Worm (Caenorhabditis elegans): ENCODE measurements around the gene lfi-1.

lfi-1 gene

ce11 chrX:5024300-5024699 lies 47.7 kb downstream of the lfi-1 start, which contains the start of gene ZC449.1:
Gene ZC449.1, plus strand, starts transcription at chrX:5024420.
- TF ChIP-seq ztf-23 (GFP tag; IDR thresholded peaks at IDR 0.05): no peak
- no peak for TF ChIP-seq cog-1 (tag; optimal IDR thresholded peaks at IDR 0.05)
- no peak for TF ChIP-seq flt-1 (GFP tag; IDR thresholded peaks at IDR 0.05)
- TF ChIP-seq tab-1 (GFP tag; IDR thresholded peaks at IDR 0.05): no peak
- no peak for TF ChIP-seq med-1 (GFP tag; optimal IDR thresholded peaks at IDR 0.05; ENCODE audit: insufficient read depth)
- no peak for TF ChIP-seq klf-2 (GFP tag; conservative IDR thresholded peaks at IDR 0.05)
- no peak for TF ChIP-seq ztf-29 (GFP tag; IDR thresholded peaks at IDR 0.05)
- TF ChIP-seq T22C8.4 (GFP tag; IDR thresholded peaks at IDR 0.05): no peak
- no peak for TF ChIP-seq ref-1 (GFP tag; conservative IDR thresholded peaks at IDR 0.05)

ce11 chrX:5026461-5026860 lies 49.8 kb downstream of the lfi-1 start:
- TF ChIP-seq tab-1 (GFP tag; IDR thresholded peaks at IDR 0.05): no peak

ce11 chrX:5027923-5028592 lies 51.4 kb downstream of the lfi-1 start:
- TF ChIP-seq klf-2 (GFP tag; conservative IDR thresholded peaks at IDR 0.05) (no peak), tab-1 (GFP tag; IDR thresholded peaks at IDR 0.05) (no peak), ref-1 (GFP tag; conservative IDR thresholded peaks at IDR 0.05) (no peak), cog-1 (tag; optimal IDR thresholded peaks at IDR 0.05) (no peak), T22C8.4 (GFP tag; IDR thresholded peaks at IDR 0.05) (no peak), med-1 (GFP tag; optimal IDR thresholded peaks at IDR 0.05; ENCODE audit: insufficient read depth) (no peak), ztf-23 (GFP tag; IDR thresholded peaks at IDR 0.05) (no peak), flt-1 (GFP tag; IDR thresholded peaks at IDR 0.05) (no peak), ztf-29 (GFP tag; IDR thresholded peaks at IDR 0.05) (no peak)

- TF ChIP-seq ref-1 (GFP tag; conservative IDR thresholded peaks at IDR 0.05) (no peak), klf-2 (GFP tag; conservative IDR thresholded peaks at IDR 0.05) (no peak), ztf-29 (GFP tag; IDR thresholded peaks at IDR 0.05) (no peak), med-1 (GFP tag; optimal IDR thresholded peaks at IDR 0.05; ENCODE audit: insufficient read depth) (no peak), tab-1 (GFP tag; IDR thresholded peaks at IDR 0.05) (no peak), cog-1 (tag; optimal IDR thresholded peaks at IDR 0.05) (no peak), ztf-23 (GFP tag; IDR thresholded peaks at IDR 0.05) (no peak), flt-1 (GFP tag; IDR thresholded peaks at IDR 0.05) (no peak), T22C8.4 (GFP tag; IDR thresholded peaks at IDR 0.05) (no peak)
These were observed 51.9 kb downstream of the lfi-1 start for ce11 chrX:5028593-5028955.

DNA sequence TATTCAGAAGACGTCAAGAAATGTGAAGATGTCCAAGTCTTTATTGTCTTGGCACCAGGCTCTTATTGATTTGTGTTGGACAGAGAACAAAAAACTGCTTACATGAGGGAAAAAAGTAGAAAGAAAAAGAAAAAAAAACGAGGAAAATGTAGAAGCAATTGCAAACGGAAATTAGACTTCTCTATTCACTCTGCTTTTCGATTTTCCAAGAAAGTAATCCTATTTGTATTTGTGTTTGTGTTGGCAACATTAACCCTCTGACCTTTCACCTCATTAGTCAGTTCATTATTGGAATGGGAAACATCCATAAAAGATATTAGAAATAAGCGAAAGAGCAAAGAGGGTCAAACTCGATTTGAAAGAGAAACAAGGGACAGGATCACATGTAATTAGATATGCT lies 55.1 kb downstream of the lfi-1 start:
- TF ChIP-seq tab-1 (GFP tag; IDR thresholded peaks at IDR 0.05) (no peak), cog-1 (tag; optimal IDR thresholded peaks at IDR 0.05) (no peak), med-1 (GFP tag; optimal IDR thresholded peaks at IDR 0.05; ENCODE audit: insufficient read depth) (no peak), ref-1 (GFP tag; conservative IDR thresholded peaks at IDR 0.05) (no peak), flt-1 (GFP tag; IDR thresholded peaks at IDR 0.05) (no peak), klf-2 (GFP tag; conservative IDR thresholded peaks at IDR 0.05) (no peak), T22C8.4 (GFP tag; IDR thresholded peaks at IDR 0.05) (no peak), ztf-29 (GFP tag; IDR thresholded peaks at IDR 0.05) (no peak), ztf-23 (GFP tag; IDR thresholded peaks at IDR 0.05) (no peak)

DNA sequence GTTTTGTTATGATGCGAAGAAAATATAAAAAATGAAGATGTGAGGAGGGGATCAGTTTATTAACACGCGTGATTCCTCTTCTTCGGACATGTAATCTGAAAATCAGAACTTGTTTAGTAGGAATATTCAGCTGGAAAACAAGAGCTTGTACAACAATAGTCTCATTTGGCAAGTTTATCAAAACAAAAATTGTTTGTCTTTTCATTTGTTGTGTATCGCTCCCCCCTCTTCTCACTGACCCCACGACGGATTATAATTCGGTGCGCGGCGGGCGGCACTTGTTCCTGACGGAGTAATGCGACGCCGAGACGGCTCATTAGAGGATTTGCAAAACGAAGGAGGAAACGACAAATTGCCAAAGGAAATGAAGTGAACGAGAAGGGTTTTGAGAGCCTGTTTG lies 57.2 kb downstream of the lfi-1 start, which contains the start of gene ZC449.4:
ZC449.4 (minus strand) TSS at position 101 of the 400 bp plus-strand sequence.
- TF ChIP-seq ztf-29 (GFP tag; IDR thresholded peaks at IDR 0.05) (no peak), ztf-23 (GFP tag; IDR thresholded peaks at IDR 0.05) (no peak), tab-1 (GFP tag; IDR thresholded peaks at IDR 0.05) (no peak), cog-1 (tag; optimal IDR thresholded peaks at IDR 0.05) (peak; percentile 18), ref-1 (GFP tag; conservative IDR thresholded peaks at IDR 0.05) (no peak), med-1 (GFP tag; optimal IDR thresholded peaks at IDR 0.05; ENCODE audit: insufficient read depth) (no peak), flt-1 (GFP tag; IDR thresholded peaks at IDR 0.05) (no peak), klf-2 (GFP tag; conservative IDR thresholded peaks at IDR 0.05) (no peak)

DNA sequence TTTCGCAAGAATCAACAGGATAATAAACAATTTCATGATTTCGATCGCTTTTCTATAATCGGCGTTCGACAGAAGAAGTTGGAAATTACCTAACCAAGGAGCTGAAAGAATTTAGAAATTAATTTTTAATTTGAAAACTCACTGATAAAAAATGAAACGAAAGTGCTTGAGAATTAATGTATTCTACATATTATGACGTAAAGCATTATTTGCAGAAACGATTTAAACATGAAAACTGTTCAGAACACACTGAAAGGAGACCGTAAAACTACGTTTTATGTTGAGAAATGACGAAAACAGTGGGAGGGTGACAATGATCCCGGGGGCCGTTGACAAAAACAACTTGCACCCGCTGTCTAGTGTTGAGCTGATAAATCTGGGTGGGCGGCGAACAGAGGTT lies 61.0 kb downstream of the lfi-1 start, which contains the start of gene ZC449.5:
ZC449.5 (minus strand) TSS at position 101 of the 400 bp plus-strand sequence.
- TF ChIP-seq T22C8.4 (GFP tag; IDR thresholded peaks at IDR 0.05) (no peak), ztf-23 (GFP tag; IDR thresholded peaks at IDR 0.05) (no peak), flt-1 (GFP tag; IDR thresholded peaks at IDR 0.05) (no peak), klf-2 (GFP tag; conservative IDR thresholded peaks at IDR 0.05) (no peak), ref-1 (GFP tag; conservative IDR thresholded peaks at IDR 0.05) (no peak), cog-1 (tag; optimal IDR thresholded peaks at IDR 0.05) (no peak), med-1 (GFP tag; optimal IDR thresholded peaks at IDR 0.05; ENCODE audit: insufficient read depth) (no peak), tab-1 (GFP tag; IDR thresholded peaks at IDR 0.05) (no peak), ztf-29 (GFP tag; IDR thresholded peaks at IDR 0.05) (no peak)

- TF ChIP-seq flt-1 (GFP tag; IDR thresholded peaks at IDR 0.05): no peak
- TF ChIP-seq ztf-23 (GFP tag; IDR thresholded peaks at IDR 0.05): no peak
- TF ChIP-seq med-1 (GFP tag; optimal IDR thresholded peaks at IDR 0.05; ENCODE audit: insufficient read depth): no peak
These were observed 62.2 kb downstream of the lfi-1 start for ce11 chrX:5038812-5039211.

DNA sequence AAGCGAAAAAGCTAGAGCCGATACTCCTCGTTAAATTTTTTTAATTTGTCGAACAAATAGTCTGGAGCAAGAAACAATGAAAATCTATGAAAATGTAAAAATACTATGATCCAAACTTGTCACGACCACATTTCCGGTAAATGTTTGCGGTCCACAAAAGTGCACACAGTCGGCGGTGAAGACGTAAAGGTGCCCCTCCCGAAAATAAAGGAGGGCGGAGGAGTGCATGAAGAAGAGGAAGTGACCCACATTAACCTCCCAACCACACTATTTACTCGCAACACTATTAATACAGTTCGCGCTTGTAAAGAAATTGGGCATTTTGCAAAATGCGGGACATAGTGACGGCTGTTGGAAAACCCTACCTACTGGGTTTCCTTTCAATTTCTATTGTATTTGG lies 63.4 kb downstream of the lfi-1 start:
- no peak for TF ChIP-seq klf-2 (GFP tag; conservative IDR thresholded peaks at IDR 0.05)
- no peak for TF ChIP-seq med-1 (GFP tag; optimal IDR thresholded peaks at IDR 0.05; ENCODE audit: insufficient read depth)
- no peak for TF ChIP-seq flt-1 (GFP tag; IDR thresholded peaks at IDR 0.05)
- no peak for TF ChIP-seq ztf-29 (GFP tag; IDR thresholded peaks at IDR 0.05)
- no peak for TF ChIP-seq T22C8.4 (GFP tag; IDR thresholded peaks at IDR 0.05)
- no peak for TF ChIP-seq tab-1 (GFP tag; IDR thresholded peaks at IDR 0.05)
- no peak for TF ChIP-seq ref-1 (GFP tag; conservative IDR thresholded peaks at IDR 0.05)

All from whole organism, midembryonic.